Worm (Caenorhabditis elegans): Measurements from ENCODE around the gene F11E6.10.

- TF ChIP-seq aptf-2 (GFP tag; conservative IDR thresholded peaks at IDR 0.05) (no peak), tbp1 (GFP tag; optimal IDR thresholded peaks at IDR 0.05) (no peak), unc-130 (GFP tag; optimal IDR thresholded peaks at IDR 0.05) (no peak), let-607 (tag; optimal IDR thresholded peaks at IDR 0.05) (no peak), snpc-4 (GFP tag; optimal IDR thresholded peaks at IDR 0.05) (no peak), snpc-4 (tag; optimal IDR thresholded peaks at IDR 0.05) (no peak), ztf-3 (GFP tag; optimal IDR thresholded peaks at IDR 0.05) (no peak), unc-62 (GFP tag; optimal IDR thresholded peaks at IDR 0.05) (no peak), bed-2 (GFP tag; IDR thresholded peaks at IDR 0.05) (no peak)
These were observed at the start of gene F11E6.10 for ce11 chrIV:17463108-17463608.

All from whole organism, young adult.